Worm (Caenorhabditis elegans) whole organism, mixed stage, embryonic: ENCODE measurements around the gene ubc-15.

Source experiments
- M03D4.4 ChIP-seq: sonication (generic microtip); optimal IDR thresholded peaks from 2 replicates; lab custom pipeline; 2017; ENCODE audit warnings: mild to moderate bottlenecking, missing genetic modification characterization, missing compliant biosample characterization
- blmp-1 ChIP-seq: fragments of 150-350 bp; optimal IDR thresholded peaks from 2 replicates; lab custom pipeline; 2014; ENCODE audit warnings: missing biosample characterization, missing genetic modification characterization
- nhr-12 ChIP-seq: fragments of 150-350 bp; optimal IDR thresholded peaks from 2 replicates; lab custom pipeline; 2014; ENCODE audit warnings: missing biosample characterization, missing genetic modification characterization
- pha-4 ChIP-seq: fragments of 150-350 bp; optimal IDR thresholded peaks from 2 replicates; lab custom pipeline; 2018; ENCODE audit warnings: missing biosample characterization, missing genetic modification reagents, missing genetic modification characterization
- unc-62 ChIP-seq: fragments of 150-350 bp; optimal IDR thresholded peaks from 2 replicates; lab custom pipeline; 2014; ENCODE audit warnings: missing biosample characterization, missing genetic modification reagents, missing genetic modification characterization
- ztf-11 ChIP-seq: fragments of 150-350 bp; optimal IDR thresholded peaks from 2 replicates; lab custom pipeline; 2014; ENCODE audit warnings: missing biosample characterization, missing genetic modification characterization

ce11 chrII:2862557-2863035 is 50.8 kb downstream of the ubc-15 start:
- TF ChIP-seq blmp-1 (tag; lab: Kevin White, UChicago) (no peak), ztf-11 (tag; lab: Kevin White, UChicago) (no peak), pha-4 (tag; lab: Kevin White, UChicago) (no peak), unc-62 (GFP tag; lab: Kevin White, UChicago) (no peak), M03D4.4 (tag; lab: Kevin White, UChicago) (no peak), nhr-12 (tag; lab: Kevin White, UChicago) (no peak)
